Fruit fly (Drosophila melanogaster) whole organism, embryonic: ENCODE measurements around the gene mnd.
A peak's percentile ranks its signal among the peaks of the same experiment; 100 is the strongest.

Source experiments
- Adf1 ChIP-seq: fragments of 200-800 bp; sonication (Bioruptor generic); IDR thresholded peaks from 2 replicates; pipeline ENCODE4 v1.3.6; 2022; ENCODE audit warnings: missing biosample characterization, missing genetic modification characterization
- B-H1 ChIP-seq: fragments of 200-800 bp; sonication (Bioruptor generic); IDR thresholded peaks from 3 replicates; pipeline ENCODE4 v1.3.6; 2022; ENCODE audit warnings: missing biosample characterization, missing genetic modification characterization
- B-H2 ChIP-seq: fragments of 200-800 bp; sonication (Bioruptor generic); optimal IDR thresholded peaks from 2 replicates; lab custom pipeline; 2018; ENCODE audit warnings: missing biosample characterization, mild to moderate bottlenecking, missing genetic modification characterization
- CG12744 ChIP-seq: fragments of 200-800 bp; sonication (Bioruptor generic); optimal IDR thresholded peaks from 2 replicates; lab custom pipeline; 2016; ENCODE audit warnings: missing biosample characterization, missing genetic modification characterization
- CG14667 ChIP-seq: fragments of 200-800 bp; sonication (Bioruptor generic); IDR thresholded peaks from 2 replicates; pipeline ENCODE4 v1.3.6; 2022; ENCODE audit warnings: missing biosample characterization, missing genetic modification characterization
- CG17359 ChIP-seq: fragments of 200-800 bp; sonication (Bioruptor generic); optimal IDR thresholded peaks from 3 replicates; lab custom pipeline; 2018; ENCODE audit warnings: missing biosample characterization, mild to moderate bottlenecking, missing genetic modification characterization, moderate library complexity
- CG17829 ChIP-seq: fragments of 200-800 bp; optimal IDR thresholded peaks from 2 replicates; lab custom pipeline; 2019; ENCODE audit warnings: missing biosample characterization, mild to moderate bottlenecking, missing genetic modification characterization, moderate library complexity
- CG18476 ChIP-seq: fragments of 200-800 bp; sonication (Bioruptor generic); optimal IDR thresholded peaks from 2 replicates; lab custom pipeline; 2016; ENCODE audit warnings: missing biosample characterization, mild to moderate bottlenecking, missing genetic modification characterization
- CG30020 ChIP-seq: fragments of 200-800 bp; optimal IDR thresholded peaks from 2 replicates; lab custom pipeline; 2019; ENCODE audit warnings: missing biosample characterization, mild to moderate bottlenecking, missing genetic modification characterization, moderate library complexity
- CG30403 ChIP-seq: fragments of 200-800 bp; sonication (Bioruptor generic); optimal IDR thresholded peaks from 3 replicates; lab custom pipeline; 2016; ENCODE audit warnings: missing biosample characterization, missing genetic modification characterization
- CG42726 ChIP-seq: fragments of 200-800 bp; sonication (Bioruptor generic); IDR thresholded peaks from 2 replicates; pipeline ENCODE4 v1.3.6; 2022; ENCODE audit warnings: missing biosample characterization, missing genetic modification characterization; ENCODE audit not compliant: partially characterized antibody
- CG4707 ChIP-seq: fragments of 200-800 bp; sonication (Bioruptor generic); optimal IDR thresholded peaks from 2 replicates; lab custom pipeline; 2018; ENCODE audit warnings: missing biosample characterization, mild to moderate bottlenecking, missing genetic modification characterization, moderate library complexity
- CG7556 ChIP-seq: fragments of 200-800 bp; sonication (Bioruptor generic); optimal IDR thresholded peaks from 2 replicates; lab custom pipeline; 2017; ENCODE audit warnings: missing biosample characterization, mild to moderate bottlenecking, missing genetic modification characterization
- CG7745 ChIP-seq: fragments of 200-800 bp; sonication (Bioruptor generic); optimal IDR thresholded peaks from 2 replicates; lab custom pipeline; 2018; ENCODE audit warnings: missing biosample characterization, mild to moderate bottlenecking, missing genetic modification characterization, moderate library complexity
- CG7928 ChIP-seq: fragments of 200-800 bp; sonication (Bioruptor generic); optimal IDR thresholded peaks from 2 replicates; lab custom pipeline; 2017; ENCODE audit warnings: missing biosample characterization, mild to moderate bottlenecking, missing genetic modification characterization
- CG9437 ChIP-seq: fragments of 200-800 bp; sonication (Bioruptor generic); optimal IDR thresholded peaks from 2 replicates; lab custom pipeline; 2018; ENCODE audit warnings: missing biosample characterization, mild to moderate bottlenecking, missing genetic modification characterization
- CG9797 ChIP-seq: fragments of 200-800 bp; sonication (Bioruptor generic); optimal IDR thresholded peaks from 3 replicates; lab custom pipeline; 2018; ENCODE audit warnings: missing biosample characterization, mild to moderate bottlenecking, missing genetic modification characterization
- Dad ChIP-seq: fragments of 200-800 bp; sonication (Bioruptor generic); optimal IDR thresholded peaks from 3 replicates; lab custom pipeline; 2016; ENCODE audit warnings: missing biosample characterization, missing genetic modification characterization
- Eip74EF ChIP-seq, 2 experiments: fragments of 200-800 bp in 1 of 2; fragments of >200 bp in 1 of 2; sonication (Bioruptor generic) in 1 of 2; optimal IDR thresholded peaks; 2 replicates each; lab custom pipeline; 2017 to 2019; ENCODE audit warnings: missing biosample characterization in 2 of 2, missing genetic modification characterization in 2 of 2, mild to moderate bottlenecking in 1 of 2, moderate library complexity in 1 of 2
- Lhr ChIP-seq: fragments of 200-800 bp; sonication (Bioruptor generic); optimal IDR thresholded peaks from 3 replicates; lab custom pipeline; 2017; ENCODE audit warnings: mild to moderate bottlenecking, missing biosample characterization, missing genetic modification reagents, missing genetic modification characterization
- Med ChIP-seq: fragments of 200-800 bp; sonication (Bioruptor generic); peaks from one replicate; lab custom pipeline; 2016; ENCODE audit warnings: missing biosample characterization, missing genetic modification characterization, mild to moderate bottlenecking, inconsistent platforms, moderate library complexity
- Meics ChIP-seq: fragments of 200-800 bp; sonication (Bioruptor generic); optimal IDR thresholded peaks from 2 replicates; lab custom pipeline; 2017; ENCODE audit warnings: missing biosample characterization, mild to moderate bottlenecking, missing genetic modification characterization
- Mes4 ChIP-seq: fragments of 200-800 bp; sonication (Bioruptor generic); optimal IDR thresholded peaks from 2 replicates; lab custom pipeline; 2016; ENCODE audit warnings: missing biosample characterization, missing genetic modification characterization
- Poxn ChIP-seq: fragments of 200-800 bp; sonication (Bioruptor generic); IDR thresholded peaks from 2 replicates; pipeline ENCODE4 v1.3.6; 2022; ENCODE audit warnings: missing biosample characterization, missing genetic modification characterization
- Six4 ChIP-seq: fragments of 200-800 bp; sonication (Bioruptor generic); optimal IDR thresholded peaks from 2 replicates; lab custom pipeline; 2016; ENCODE audit warnings: missing biosample characterization, missing genetic modification characterization
- Sry-β ChIP-seq: fragments of 200-800 bp; sonication (Bioruptor generic); optimal IDR thresholded peaks from 2 replicates; lab custom pipeline; 2018; ENCODE audit warnings: missing biosample characterization, mild to moderate bottlenecking, missing genetic modification characterization, moderate library complexity
- ash1 ChIP-seq: fragments of 200-800 bp; sonication (Bioruptor generic); optimal IDR thresholded peaks from 2 replicates; lab custom pipeline; 2018; ENCODE audit warnings: missing biosample characterization, mild to moderate bottlenecking, missing genetic modification characterization
- bigmax ChIP-seq: fragments of 200-800 bp; sonication (Bioruptor generic); optimal IDR thresholded peaks from 2 replicates; lab custom pipeline; 2018; ENCODE audit warnings: missing biosample characterization, mild to moderate bottlenecking, missing genetic modification characterization
- cg ChIP-seq: fragments of 200-800 bp; sonication (Bioruptor generic); optimal IDR thresholded peaks from 3 replicates; lab custom pipeline; 2019; ENCODE audit warnings: missing biosample characterization, mild to moderate bottlenecking, missing genetic modification characterization, moderate library complexity
- chif ChIP-seq, 2 experiments: fragments of 200-800 bp; sonication (Bioruptor generic); optimal IDR thresholded peaks; 3 replicates each; lab custom pipeline; 2016; ENCODE audit warnings: missing biosample characterization in 2 of 2, missing genetic modification characterization in 2 of 2
- gcm ChIP-seq: fragments of 200-800 bp; sonication (Bioruptor generic); optimal IDR thresholded peaks from 2 replicates; lab custom pipeline; 2019; ENCODE audit warnings: missing biosample characterization, mild to moderate bottlenecking, missing genetic modification characterization, moderate library complexity
- grau ChIP-seq: fragments of 200-800 bp; optimal IDR thresholded peaks from 3 replicates; lab custom pipeline; 2019; ENCODE audit warnings: missing biosample characterization, mild to moderate bottlenecking, missing genetic modification characterization, moderate library complexity
- hb ChIP-seq: fragments of 200-800 bp; sonication (Bioruptor generic); IDR thresholded peaks from 3 replicates; pipeline ENCODE4 v1.3.6; 2022; ENCODE audit warnings: missing biosample characterization, missing genetic modification characterization; ENCODE audit not compliant: partially characterized antibody
- insv ChIP-seq, 2 experiments: fragments of 200-800 bp; sonication (Bioruptor generic); optimal IDR thresholded peaks; 3 replicates each; lab custom pipeline; 2016 to 2018; ENCODE audit warnings: missing biosample characterization in 2 of 2, missing genetic modification characterization in 2 of 2
- inv ChIP-seq: fragments of 200-800 bp; sonication (Bioruptor generic); IDR thresholded peaks from 2 replicates; pipeline ENCODE4 v1.3.6; 2022; ENCODE audit warnings: missing biosample characterization, missing genetic modification characterization; ENCODE audit not compliant: partially characterized antibody
- klu ChIP-seq: fragments of 200-800 bp; sonication (Bioruptor generic); IDR thresholded peaks from 2 replicates; pipeline ENCODE4 v1.3.6; 2022; ENCODE audit warnings: missing biosample characterization, missing genetic modification characterization
- knrl ChIP-seq: fragments of 200-800 bp; sonication (Bioruptor generic); IDR thresholded peaks from 3 replicates; pipeline ENCODE4 v1.3.6; 2022; ENCODE audit warnings: missing biosample characterization, missing genetic modification characterization; ENCODE audit not compliant: partially characterized antibody
- lbe ChIP-seq: fragments of 200-800 bp; sonication (Bioruptor generic); optimal IDR thresholded peaks from 2 replicates; lab custom pipeline; 2016; ENCODE audit warnings: missing biosample characterization, mild to moderate bottlenecking, missing genetic modification characterization
- nerfin-1 ChIP-seq: fragments of 200-800 bp; sonication (Bioruptor generic); optimal IDR thresholded peaks from 3 replicates; lab custom pipeline; 2019; ENCODE audit warnings: missing biosample characterization, mild to moderate bottlenecking, missing genetic modification characterization, moderate library complexity
- nmo ChIP-seq: fragments of 200-800 bp; sonication (Bioruptor generic); optimal IDR thresholded peaks from 2 replicates; lab custom pipeline; 2018; ENCODE audit warnings: missing biosample characterization, mild to moderate bottlenecking, missing genetic modification characterization, moderate library complexity
- psq ChIP-seq: fragments of 200-800 bp; sonication (Bioruptor generic); optimal IDR thresholded peaks from 2 replicates; lab custom pipeline; 2017; ENCODE audit warnings: missing biosample characterization, missing genetic modification characterization
- sd ChIP-seq: fragments of 200-800 bp; sonication (Bioruptor generic); optimal IDR thresholded peaks from 3 replicates; lab custom pipeline; 2018; ENCODE audit warnings: missing biosample characterization, mild to moderate bottlenecking, missing genetic modification characterization, moderate library complexity
- slbo ChIP-seq: fragments of 200-800 bp; sonication (Bioruptor generic); IDR thresholded peaks from 2 replicates; pipeline ENCODE4 v1.3.6; 2022; ENCODE audit warnings: missing biosample characterization, missing genetic modification characterization
- tap ChIP-seq: fragments of 200-800 bp; optimal IDR thresholded peaks from 3 replicates; lab custom pipeline; 2019; ENCODE audit warnings: missing biosample characterization, mild to moderate bottlenecking, missing genetic modification characterization, moderate library complexity
- tna ChIP-seq: fragments of 200-800 bp; sonication (Bioruptor generic); IDR thresholded peaks from 2 replicates; pipeline ENCODE4 v1.3.6; 2022; ENCODE audit warnings: missing biosample characterization, missing genetic modification characterization; ENCODE audit not compliant: partially characterized antibody
- tx ChIP-seq: fragments of 200-800 bp; sonication (Bioruptor generic); optimal IDR thresholded peaks from 2 replicates; lab custom pipeline; 2016; ENCODE audit warnings: missing biosample characterization, missing genetic modification characterization
- usp ChIP-seq: fragments of >200 bp; optimal IDR thresholded peaks from 2 replicates; lab custom pipeline; 2017; ENCODE audit warnings: missing biosample characterization, missing genetic modification characterization
- zen ChIP-seq: fragments of 200-800 bp; sonication (Bioruptor generic); optimal IDR thresholded peaks from 3 replicates; lab custom pipeline; 2018; ENCODE audit warnings: missing biosample characterization, mild to moderate bottlenecking, missing genetic modification characterization, moderate library complexity

Gene mnd

DNA sequence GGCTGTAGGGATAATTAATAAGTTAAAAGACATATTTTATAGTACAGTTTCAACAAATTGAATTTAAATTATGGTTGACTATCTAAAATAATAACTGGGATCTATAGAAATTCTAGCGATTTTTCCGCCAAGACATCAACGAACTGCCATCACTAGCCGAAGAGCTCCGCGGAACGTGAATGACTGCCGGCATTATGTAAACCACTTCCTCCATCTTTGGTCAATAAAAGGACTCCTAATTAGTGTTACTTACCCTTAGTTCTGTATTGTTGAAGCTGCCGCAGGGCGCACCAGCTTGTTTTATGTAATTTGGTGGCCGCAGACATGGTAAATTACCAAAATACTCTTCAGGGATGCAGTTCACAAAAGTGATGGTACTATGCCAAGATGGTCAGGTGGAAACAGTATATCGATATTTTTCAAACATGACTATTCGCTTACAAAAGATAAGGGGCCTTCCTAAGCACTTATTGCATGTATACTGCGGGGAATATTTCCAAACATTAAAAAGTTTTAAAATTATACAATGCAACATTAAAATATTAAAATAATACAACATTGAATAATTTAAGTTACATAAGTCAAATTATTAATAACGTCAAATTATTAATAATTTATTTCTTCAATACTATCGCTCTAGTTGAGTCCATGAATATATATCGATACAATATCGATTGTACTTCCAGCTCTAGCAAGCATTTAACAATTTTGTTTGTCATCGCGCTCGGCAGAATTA lies 14.6 kb downstream of the mnd start, which contains the start of the genes mRpL39 and Prosbeta2 (continued):
- TF ChIP-seq bigmax (GFP tag; lab: Kevin White, UChicago) (no peak), CG7745 (tag; lab: Kevin White, UChicago) (no peak), CG4707 (no peak), Six4 (GFP tag; lab: Kevin White, UChicago) (peak; percentile 60), nerfin-1 (tag; lab: Kevin White, UChicago) (no peak), tna (GFP tag; lab: Robert Waterston, UW) (peak; percentile 75), Poxn (GFP tag; lab: Robert Waterston, UW) (peak; percentile 46; the same call in 1 of the 2 replicates), Sry-β (GFP tag; lab: Kevin White, UChicago) (peak; percentile 84), hb (GFP tag; lab: Robert Waterston, UW) (peak; percentile 96), Adf1 (GFP tag; lab: Robert Waterston, UW) (0 out of 2 replicates have a peak, but pooled peaks have one; percentile 23), lbe (GFP tag; lab: Kevin White, UChicago) (peak; percentile 58), insv (GFP tag; optimal IDR thresholded peaks at IDR 0.05; lab: Kevin White, UChicago) (no peak), Mes4 (no peak), CG7556 (GFP tag; lab: Kevin White, UChicago) (no peak), CG30403 (GFP tag; lab: Kevin White, UChicago) (peak; percentile 67), CG42726 (GFP tag; lab: Robert Waterston, UW) (peak; percentile 77), cg (GFP tag; lab: Kevin White, UChicago) (no peak), B-H2 (GFP tag; lab: Kevin White, UChicago) (no peak), slbo (GFP tag; lab: Robert Waterston, UW) (peak; percentile 68), Eip74EF (GFP tag; optimal IDR thresholded peaks at IDR 0.05; lab: Kevin White, UChicago) (no peak), CG18476 (GFP tag; lab: Kevin White, UChicago) (peak; percentile 22), B-H1 (GFP tag; lab: Robert Waterston, UW) (peak; percentile 47; the same call in 2 of the 3 replicates), ash1 (GFP tag; lab: Kevin White, UChicago) (no peak), tap (tag; lab: Kevin White, UChicago) (peak; percentile 32), psq (no peak), Med (GFP tag; lab: Kevin White, UChicago) (peak; percentile 12), CG7928 (GFP tag; lab: Kevin White, UChicago) (peak; percentile 92), grau (tag; lab: Kevin White, UChicago) (no peak), nmo (GFP tag; lab: Kevin White, UChicago) (no peak), Meics (GFP tag; lab: Kevin White, UChicago) (peak; percentile 16), sd (tag; lab: Kevin White, UChicago) (no peak), gcm (peak; percentile 37), chif (GFP tag; optimal IDR thresholded peaks at IDR 0.05; lab: Kevin White, UChicago) (no peak), klu (GFP tag; lab: Robert Waterston, UW) (peak; percentile 49; the same call in 1 of the 2 replicates), usp (GFP tag; lab: Kevin White, UChicago) (no peak), tx (GFP tag; lab: Kevin White, UChicago) (no peak), CG9797 (GFP tag; lab: Kevin White, UChicago) (no peak), CG30020 (tag; lab: Kevin White, UChicago) (no peak), CG17829 (peak; percentile 79), zen (tag; lab: Kevin White, UChicago) (peak; percentile 62), inv (GFP tag; lab: Robert Waterston, UW) (peak; percentile 91), CG17359 (tag; lab: Kevin White, UChicago) (peak; percentile 15), Lhr (GFP tag; lab: Kevin White, UChicago) (no peak), CG12744 (GFP tag; lab: Kevin White, UChicago) (no peak), CG14667 (GFP tag; lab: Robert Waterston, UW) (peak; percentile 61), CG9437 (no peak), Dad (no peak), knrl (peak; percentile 99)
